Worm (Caenorhabditis elegans) whole organism, young adult: ENCODE data around the gene R148.3.

ENCODE experiments used
- B0035.1 ChIP-seq: sonication (generic microtip); optimal IDR thresholded peaks from 2 replicates; lab custom pipeline; 2016; ENCODE audit warnings: missing genetic modification characterization, mild to moderate bottlenecking, missing compliant biosample characterization, missing genotype, missing genetic modification reagents
- B0336.3 ChIP-seq: fragments of 200-800 bp; sonication (Bioruptor generic); IDR thresholded peaks from 2 replicates; pipeline ENCODE4 v1.3.6; 2022; ENCODE audit warnings: missing genetic modification characterization, missing compliant biosample characterization
- D2030.7 ChIP-seq: fragments of 200-800 bp; sonication (Bioruptor generic); IDR thresholded peaks from 2 replicates; pipeline ENCODE4 v1.3.6; 2022; ENCODE audit warnings: missing genetic modification reagents, missing genetic modification characterization, missing compliant biosample characterization
- F23B12.7 ChIP-seq: sonication (generic microtip); optimal IDR thresholded peaks from 2 replicates; lab custom pipeline; 2017; ENCODE audit warnings: missing genetic modification characterization, mild to moderate bottlenecking, missing compliant biosample characterization, antibody characterized with exemption, moderate library complexity; ENCODE audit not compliant: insufficient read depth
- F33H1.4 ChIP-seq: fragments of 200-800 bp; sonication (Bioruptor generic); IDR thresholded peaks from 2 replicates; pipeline ENCODE4 v1.3.6; 2022; ENCODE audit warnings: missing genetic modification reagents, missing genetic modification characterization, missing compliant biosample characterization
- F49E8.2 ChIP-seq: sonication (generic microtip); optimal IDR thresholded peaks from 3 replicates; lab custom pipeline; 2017; ENCODE audit warnings: missing genetic modification characterization, mild to moderate bottlenecking, missing compliant biosample characterization, antibody characterized with exemption, moderate library complexity; ENCODE audit not compliant: insufficient read depth
- Y53F4B.3 ChIP-seq: fragments of 200-800 bp; sonication (Bioruptor generic); IDR thresholded peaks from 2 replicates; pipeline ENCODE4 v1.3.6; 2022; ENCODE audit warnings: missing genetic modification reagents, missing genetic modification characterization, missing compliant biosample characterization
- atf-7 ChIP-seq: sonication (generic microtip); optimal IDR thresholded peaks from 2 replicates; lab custom pipeline; 2017; ENCODE audit warnings: mild to moderate bottlenecking, missing genetic modification characterization, missing compliant biosample characterization
- athp-1 ChIP-seq: sonication (generic microtip); optimal IDR thresholded peaks from 2 replicates; lab custom pipeline; 2017; ENCODE audit warnings: mild to moderate bottlenecking, missing genetic modification characterization, missing compliant biosample characterization
- attf-6 ChIP-seq: fragments of 200-800 bp; sonication (Bioruptor generic); IDR thresholded peaks from 2 replicates; pipeline ENCODE4 v1.3.6; 2022; ENCODE audit warnings: missing genetic modification reagents, missing genetic modification characterization, missing compliant biosample characterization
- ceh-100 ChIP-seq: fragments of 200-800 bp; sonication (Bioruptor generic); IDR thresholded peaks from 2 replicates; pipeline ENCODE4 v1.3.6; 2022; ENCODE audit warnings: missing genetic modification reagents, missing genetic modification characterization, missing compliant biosample characterization
- ceh-79 ChIP-seq: sonication (generic microtip); optimal IDR thresholded peaks from 2 replicates; lab custom pipeline; 2017; ENCODE audit warnings: mild to moderate bottlenecking, missing genetic modification characterization, missing compliant biosample characterization
- dox-1 ChIP-seq: fragments of 200-800 bp; sonication (Bioruptor generic); IDR thresholded peaks from 2 replicates; pipeline ENCODE4 v1.3.6; 2022; ENCODE audit warnings: missing genetic modification reagents, missing genetic modification characterization, missing compliant biosample characterization
- efl-1 ChIP-seq: fragments of 150-350 bp; optimal IDR thresholded peaks from 2 replicates; lab custom pipeline; 2014; ENCODE audit warnings: missing biosample characterization, missing genetic modification reagents, missing genetic modification characterization
- egrh-3 ChIP-seq: fragments of 200-800 bp; sonication (Bioruptor generic); IDR thresholded peaks from 2 replicates; pipeline ENCODE4 v1.3.6; 2022; ENCODE audit warnings: missing genetic modification reagents, missing genetic modification characterization, missing compliant biosample characterization
- him-1 ChIP-seq: sonication (generic microtip); optimal IDR thresholded peaks from 2 replicates; lab custom pipeline; 2016; ENCODE audit warnings: missing genotype, missing genetic modification reagents, missing genetic modification characterization, missing compliant biosample characterization
- hmg-20 ChIP-seq: fragments of 200-800 bp; sonication (Bioruptor generic); IDR thresholded peaks from 2 replicates; pipeline ENCODE4 v1.3.6; 2022; ENCODE audit warnings: missing genetic modification reagents, missing genetic modification characterization, missing compliant biosample characterization
- hrde-1 ChIP-seq: sonication (generic microtip); optimal IDR thresholded peaks from 2 replicates; lab custom pipeline; 2016; ENCODE audit warnings: missing genetic modification characterization, mild to moderate bottlenecking, missing compliant biosample characterization, moderate library complexity, missing genotype, missing genetic modification reagents, borderline replicate concordance
- let-607 ChIP-seq, 2 experiments: fragments of 200-800 bp in 1 of 2; sonication (Bioruptor generic) in 1 of 2; sonication (generic microtip) in 1 of 2; optimal IDR thresholded peaks; 2 replicates each; lab custom pipeline; 2016 to 2018; ENCODE audit warnings: mild to moderate bottlenecking in 2 of 2, missing compliant biosample characterization in 2 of 2, missing genetic modification characterization in 2 of 2, moderate library complexity in 2 of 2, missing genotype in 1 of 2
- lin-26 ChIP-seq: fragments of 200-800 bp; sonication (Bioruptor generic); IDR thresholded peaks from 2 replicates; pipeline ENCODE4 v1.3.6; 2022; ENCODE audit warnings: missing genetic modification reagents, missing genetic modification characterization, missing compliant biosample characterization
- lin-54 ChIP-seq: fragments of 200-800 bp; sonication (Bioruptor generic); optimal IDR thresholded peaks from 2 replicates; lab custom pipeline; 2018; ENCODE audit warnings: mild to moderate bottlenecking, missing genetic modification characterization, missing compliant biosample characterization
- lir-1 ChIP-seq: fragments of 200-800 bp; sonication (Bioruptor generic); conservative IDR thresholded peaks from 2 replicates; pipeline ENCODE4 v1.3.6; 2022; ENCODE audit warnings: missing genetic modification reagents, missing genetic modification characterization, missing compliant biosample characterization
- lsl-1 ChIP-seq: fragments of 200-800 bp; sonication (Bioruptor generic); optimal IDR thresholded peaks from 2 replicates; lab custom pipeline; 2018; ENCODE audit warnings: mild to moderate bottlenecking, missing genetic modification characterization, moderate library complexity, missing compliant biosample characterization
- lsy-27 ChIP-seq: sonication (generic microtip); optimal IDR thresholded peaks from 2 replicates; lab custom pipeline; 2017; ENCODE audit warnings: missing genetic modification characterization, mild to moderate bottlenecking, missing compliant biosample characterization, antibody characterized with exemption, missing genotype, borderline replicate concordance; ENCODE audit not compliant: insufficient read depth
- madf-10 ChIP-seq: sonication (generic microtip); optimal IDR thresholded peaks from 2 replicates; lab custom pipeline; 2016; ENCODE audit warnings: mild to moderate bottlenecking, missing genetic modification characterization, missing compliant biosample characterization
- madf-8 ChIP-seq: fragments of 200-800 bp; sonication (Bioruptor generic); conservative IDR thresholded peaks from 2 replicates; pipeline ENCODE4 v1.3.6; 2022; ENCODE audit warnings: missing genetic modification reagents, missing genetic modification characterization, missing compliant biosample characterization
- mcd-1 ChIP-seq: fragments of 200-800 bp; sonication (Bioruptor generic); IDR thresholded peaks from 2 replicates; pipeline ENCODE4 v1.3.6; 2022; ENCODE audit warnings: missing genetic modification reagents, missing genetic modification characterization, missing compliant biosample characterization
- mes-4 ChIP-seq: sonication (generic microtip); optimal IDR thresholded peaks from 2 replicates; lab custom pipeline; 2016; ENCODE audit warnings: missing genotype, missing genetic modification characterization, missing compliant biosample characterization
- nfyb-1 ChIP-seq: fragments of 200-800 bp; sonication (Bioruptor generic); IDR thresholded peaks from 2 replicates; pipeline ENCODE4 v1.3.6; 2022; ENCODE audit warnings: missing genetic modification reagents, missing genetic modification characterization, missing compliant biosample characterization
- nhr-179 ChIP-seq: sonication (generic microtip); optimal IDR thresholded peaks from 2 replicates; lab custom pipeline; 2016; ENCODE audit warnings: mild to moderate bottlenecking, missing genetic modification characterization, missing compliant biosample characterization
- nhr-90 ChIP-seq: sonication (generic microtip); optimal IDR thresholded peaks from 2 replicates; lab custom pipeline; 2016; ENCODE audit warnings: missing genotype, mild to moderate bottlenecking, missing genetic modification characterization, missing compliant biosample characterization
- rcor-1 ChIP-seq: fragments of 200-800 bp; sonication (Bioruptor generic); IDR thresholded peaks from 2 replicates; pipeline ENCODE4 v1.3.6; 2022; ENCODE audit warnings: missing genetic modification reagents, missing genetic modification characterization, missing compliant biosample characterization
- rec-8 ChIP-seq, 2 experiments: sonication (generic microtip); optimal IDR thresholded peaks; 2 replicates each; lab custom pipeline; 2016; ENCODE audit warnings: mild to moderate bottlenecking in 2 of 2, missing genetic modification characterization in 2 of 2, missing genetic modification reagents in 2 of 2, missing genotype in 2 of 2, missing biosample characterization in 1 of 2, missing compliant biosample characterization in 1 of 2, moderate library complexity in 1 of 2
- sea-2 ChIP-seq: fragments of 200-800 bp; sonication (Bioruptor generic); IDR thresholded peaks from 2 replicates; pipeline ENCODE4 v1.3.6; 2022; ENCODE audit warnings: missing genetic modification characterization, missing compliant biosample characterization
- somi-1 ChIP-seq: fragments of 200-800 bp; sonication (Bioruptor generic); optimal IDR thresholded peaks from 2 replicates; lab custom pipeline; 2018; ENCODE audit warnings: mild to moderate bottlenecking, missing genetic modification characterization, missing compliant biosample characterization
- unc-130 ChIP-seq: sonication (generic microtip); optimal IDR thresholded peaks from 2 replicates; lab custom pipeline; 2016; ENCODE audit warnings: missing genetic modification reagents, missing genetic modification characterization, missing compliant biosample characterization
- zfh-2 ChIP-seq: fragments of 200-800 bp; sonication (Bioruptor generic); conservative IDR thresholded peaks from 2 replicates; pipeline ENCODE4 v1.3.6; 2022; ENCODE audit warnings: missing genetic modification reagents, missing genetic modification characterization, missing compliant biosample characterization
- ztf-22 ChIP-seq: fragments of 200-800 bp; sonication (Bioruptor generic); optimal IDR thresholded peaks from 2 replicates; lab custom pipeline; 2018; ENCODE audit warnings: mild to moderate bottlenecking, missing genetic modification characterization, moderate library complexity, missing compliant biosample characterization
- ztf-25 ChIP-seq: fragments of 200-800 bp; sonication (Bioruptor generic); IDR thresholded peaks from 2 replicates; pipeline ENCODE4 v1.3.6; 2022; ENCODE audit warnings: missing genetic modification reagents, missing genetic modification characterization, missing compliant biosample characterization
- ztf-28 ChIP-seq: fragments of 200-800 bp; sonication (Bioruptor generic); IDR thresholded peaks from 2 replicates; pipeline ENCODE4 v1.3.6; 2022; ENCODE audit warnings: missing genetic modification reagents, missing genetic modification characterization, missing compliant biosample characterization

The R148.3 gene

ce11 chrIII:3171382-3171781, 3.7 kb upstream of the R148.3 start, which contains the start of gene R148.4 (continued):
- TF ChIP-seq lin-54 (GFP tag; lab: Kevin White, UChicago) (peak; percentile 67), ceh-79 (no peak), let-607 (tag; optimal IDR thresholded peaks at IDR 0.05; lab: Kevin White, UChicago) (no peak), nfyb-1 (no peak), unc-130 (GFP tag; lab: Kevin White, UChicago) (no peak), atf-7 (no peak), nhr-179 (tag; lab: Kevin White, UChicago) (no peak), attf-6 (GFP tag; lab: Robert Waterston, UW) (no peak), hmg-20 (GFP tag; lab: Robert Waterston, UW) (no peak), D2030.7 (GFP tag; lab: Robert Waterston, UW) (peak; percentile 87)

ce11 chrIII:3176775-3177174, 1.6 kb downstream of the R148.3 start:
- TF ChIP-seq unc-130 (GFP tag; lab: Kevin White, UChicago): no peak
- TF ChIP-seq ztf-22 (GFP tag; lab: Kevin White, UChicago): no peak
- no peak for TF ChIP-seq F23B12.7 (tag; lab: Kevin White, UChicago)
- no peak for TF ChIP-seq ceh-100 (GFP tag; lab: Robert Waterston, UW)
- peak; percentile 69; the same call in 1 of the 2 replicates for TF ChIP-seq egrh-3 (GFP tag; lab: Robert Waterston, UW)
- peak; percentile 69 for TF ChIP-seq zfh-2 (GFP tag; lab: Robert Waterston, UW)
- no peak for TF ChIP-seq rcor-1
- no peak for TF ChIP-seq madf-8 (GFP tag; lab: Robert Waterston, UW)
- TF ChIP-seq nhr-90 (tag; lab: Kevin White, UChicago): no peak
- TF ChIP-seq lin-26 (GFP tag; lab: Robert Waterston, UW): 0 out of 2 replicates have a peak, but pooled peaks have one; percentile 14
- 0 out of 2 replicates have a peak, but pooled peaks have one; percentile 28 for TF ChIP-seq dox-1 (GFP tag; lab: Robert Waterston, UW)
- TF ChIP-seq B0035.1 (tag; lab: Kevin White, UChicago): no peak
- TF ChIP-seq let-607 (tag; optimal IDR thresholded peaks at IDR 0.05; lab: Kevin White, UChicago): no peak
- TF ChIP-seq, all 124 proteins: peak for 4

ce11 chrIII:3179855-3180254, 4.7 kb downstream of the R148.3 start:
- TF ChIP-seq F49E8.2 (tag; lab: Kevin White, UChicago): no peak
- no peak for TF ChIP-seq ztf-25 (GFP tag; lab: Robert Waterston, UW)
- no peak for TF ChIP-seq let-607 (tag; optimal IDR thresholded peaks at IDR 0.05; lab: Kevin White, UChicago)
- peak; percentile 66 for TF ChIP-seq zfh-2 (GFP tag; lab: Robert Waterston, UW)

ce11 chrIII:3183377-3183776, 8.2 kb downstream of the R148.3 start, which contains the start of gene lmtr-5:
TSS of gene lmtr-5 (plus strand) at chrIII:3183677.
- TF ChIP-seq mcd-1 (GFP tag; lab: Robert Waterston, UW) (no peak), B0336.3 (no peak), efl-1 (GFP tag; lab: Kevin White, UChicago) (no peak), sea-2 (GFP tag; lab: Robert Waterston, UW) (no peak), rec-8 (tag; optimal IDR thresholded peaks at IDR 0.05; lab: Kevin White, UChicago) (no peak), somi-1 (GFP tag; lab: Kevin White, UChicago) (no peak), him-1 (tag; lab: Kevin White, UChicago) (no peak), Y53F4B.3 (GFP tag; lab: Robert Waterston, UW) (no peak), lin-54 (GFP tag; lab: Kevin White, UChicago) (no peak), mes-4 (tag; lab: Kevin White, UChicago) (no peak), egrh-3 (GFP tag; lab: Robert Waterston, UW) (no peak), athp-1 (tag; lab: Kevin White, UChicago) (no peak), lsy-27 (tag; lab: Kevin White, UChicago) (no peak), madf-10 (no peak), lsl-1 (GFP tag; lab: Kevin White, UChicago) (no peak), ztf-28 (GFP tag; lab: Robert Waterston, UW) (no peak), hrde-1 (tag; lab: Kevin White, UChicago) (no peak), B0035.1 (tag; lab: Kevin White, UChicago) (no peak), lir-1 (GFP tag; lab: Robert Waterston, UW) (no peak), F33H1.4 (GFP tag; lab: Robert Waterston, UW) (no peak)
